Fruit fly (Drosophila melanogaster) whole organism, wandering third instar larva: Measurements from ENCODE around the gene Cht5.

Source experiments
- Abd-B ChIP-seq: fragments of >200 bp; optimal IDR thresholded peaks from 2 replicates; lab custom pipeline; 2017; ENCODE audit warnings: missing biosample characterization, missing genetic modification characterization
- Hr83 ChIP-seq: fragments of 200-300 bp; sonication (Bioruptor generic); optimal IDR thresholded peaks from 2 replicates; lab custom pipeline; 2016; ENCODE audit warnings: missing biosample characterization, mild to moderate bottlenecking, missing genetic modification characterization, moderate library complexity; ENCODE audit not compliant: poor library complexity, severe bottlenecking
- Mio ChIP-seq: sonication (Bioruptor generic); optimal IDR thresholded peaks from 2 replicates; lab custom pipeline; 2016; ENCODE audit warnings: missing biosample characterization, missing genetic modification characterization
- OdsH ChIP-seq: fragments of 200-800 bp; sonication (Bioruptor generic); optimal IDR thresholded peaks from 2 replicates; lab custom pipeline; 2016; ENCODE audit warnings: missing biosample characterization, mild to moderate bottlenecking, missing genetic modification characterization
- Vsx2 ChIP-seq: fragments of 200-300, 225-300 bp; sonication (Bioruptor generic); optimal IDR thresholded peaks from 2 replicates; lab custom pipeline; 2018; ENCODE audit warnings: missing biosample characterization, missing genetic modification characterization; ENCODE audit not compliant: partially characterized antibody
- ey ChIP-seq: fragments of 200-800 bp; sonication (Bioruptor generic); optimal IDR thresholded peaks from 2 replicates; lab custom pipeline; 2016; ENCODE audit warnings: missing biosample characterization, missing genetic modification characterization
- foxo ChIP-seq, 2 experiments: fragments of 200-800 bp; sonication (Bioruptor generic); optimal IDR thresholded peaks; 2 replicates in 1 of 2; 3 replicates in 1 of 2; lab custom pipeline; 2016 to 2017; ENCODE audit warnings: missing biosample characterization in 2 of 2, missing genetic modification characterization in 2 of 2
- h ChIP-seq: fragments of 200-800 bp; sonication (Bioruptor generic); optimal IDR thresholded peaks from 3 replicates; lab custom pipeline; 2016; ENCODE audit warnings: missing biosample characterization, mild to moderate bottlenecking, missing genetic modification characterization
- pan ChIP-seq: fragments of >200 bp; optimal IDR thresholded peaks from 2 replicates; lab custom pipeline; 2017
- psq ChIP-seq: fragments of 200-800 bp; sonication (Bioruptor generic); optimal IDR thresholded peaks from 3 replicates; lab custom pipeline; 2017; ENCODE audit warnings: missing biosample characterization, mild to moderate bottlenecking, missing genetic modification characterization, moderate library complexity

DNA sequence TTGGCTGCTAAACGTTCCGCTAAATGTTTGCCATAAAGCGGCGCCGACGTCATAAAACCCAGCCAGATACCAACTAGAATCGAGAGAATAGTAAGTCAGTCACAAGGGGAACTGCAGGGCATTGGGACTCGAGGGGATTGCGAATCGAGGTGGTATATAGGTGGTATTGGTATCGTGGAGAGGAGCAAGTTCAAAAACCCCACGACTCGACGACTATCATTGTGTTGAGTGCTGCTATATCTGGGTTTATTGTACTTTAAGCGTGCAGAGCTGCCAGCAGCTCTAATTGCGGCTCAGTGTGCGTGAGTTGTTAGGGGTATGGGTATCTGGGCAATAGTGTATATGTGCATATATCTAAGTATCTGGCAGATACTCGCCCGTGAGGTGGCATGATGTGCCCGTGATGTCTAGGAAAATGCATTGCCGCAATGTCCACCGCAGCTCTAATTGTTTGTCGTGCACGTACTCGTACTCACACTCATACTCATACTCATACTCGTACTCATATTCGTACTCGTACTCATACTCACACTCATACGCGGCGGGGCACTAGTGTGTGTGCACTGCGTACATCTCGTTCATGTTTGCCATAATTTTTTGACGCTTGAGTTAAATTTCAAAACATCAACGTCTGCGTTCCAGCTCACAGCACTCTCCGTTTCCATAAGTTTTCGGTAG, 38.8 kb downstream of the Cht5 start:
- TF ChIP-seq pan (lab: Kevin White, UChicago): no peak
- TF ChIP-seq psq: no peak
- no peak for TF ChIP-seq OdsH (GFP tag; lab: Kevin White, UChicago)
- no peak for TF ChIP-seq Hr83 (GFP tag; lab: Kevin White, UChicago)
- TF ChIP-seq h (GFP tag; lab: Kevin White, UChicago): no peak
- TF ChIP-seq Abd-B (GFP tag; lab: Kevin White, UChicago): no peak
- TF ChIP-seq foxo (GFP tag; optimal IDR thresholded peaks at IDR 0.05; lab: Kevin White, UChicago): no peak
- TF ChIP-seq ey (GFP tag; lab: Kevin White, UChicago): no peak
- TF ChIP-seq Vsx2: no peak
- TF ChIP-seq Mio (GFP tag; lab: Kevin White, UChicago): no peak
